Worm (Caenorhabditis elegans) whole organism, young adult: ENCODE data around the gene F47G3.1.
A peak's percentile ranks its signal among the peaks of the same experiment; 100 is the strongest.

Experiments
- B0035.1 ChIP-seq: sonication (generic microtip); optimal IDR thresholded peaks from 2 replicates; lab custom pipeline; 2016; ENCODE audit warnings: missing genetic modification characterization, mild to moderate bottlenecking, missing compliant biosample characterization, missing genotype, missing genetic modification reagents
- B0261.1 ChIP-seq: sonication (generic microtip); optimal IDR thresholded peaks from 2 replicates; lab custom pipeline; 2016; ENCODE audit warnings: mild to moderate bottlenecking, missing genetic modification characterization, moderate library complexity, missing compliant biosample characterization
- C06A6.2 ChIP-seq: fragments of 200-800 bp; sonication (Bioruptor generic); conservative IDR thresholded peaks from 2 replicates; pipeline ENCODE4 v1.3.6; 2022; ENCODE audit warnings: missing genetic modification characterization, missing compliant biosample characterization
- F10E7.11 ChIP-seq: sonication (generic microtip); optimal IDR thresholded peaks from 2 replicates; lab custom pipeline; 2017; ENCODE audit warnings: mild to moderate bottlenecking, missing genetic modification characterization, moderate library complexity, missing compliant biosample characterization
- F33H1.4 ChIP-seq: fragments of 200-800 bp; sonication (Bioruptor generic); IDR thresholded peaks from 2 replicates; pipeline ENCODE4 v1.3.6; 2022; ENCODE audit warnings: missing genetic modification reagents, missing genetic modification characterization, missing compliant biosample characterization
- T07F8.4 ChIP-seq: sonication (generic microtip); optimal IDR thresholded peaks from 2 replicates; lab custom pipeline; 2016; ENCODE audit warnings: mild to moderate bottlenecking, missing genetic modification characterization, moderate library complexity, missing compliant biosample characterization
- T26A5.8 ChIP-seq: sonication (generic microtip); optimal IDR thresholded peaks from 2 replicates; lab custom pipeline; 2016; ENCODE audit warnings: missing genetic modification characterization, missing compliant biosample characterization
- Y53F4B.3 ChIP-seq: fragments of 200-800 bp; sonication (Bioruptor generic); IDR thresholded peaks from 2 replicates; pipeline ENCODE4 v1.3.6; 2022; ENCODE audit warnings: missing genetic modification reagents, missing genetic modification characterization, missing compliant biosample characterization
- Y56A3A.18 ChIP-seq: fragments of 200-800 bp; sonication (Bioruptor generic); IDR thresholded peaks from 2 replicates; pipeline ENCODE4 v1.3.6; 2022; ENCODE audit warnings: missing genetic modification reagents, missing genetic modification characterization, missing compliant biosample characterization
- ZK185.1 ChIP-seq: sonication (generic microtip); optimal IDR thresholded peaks from 2 replicates; lab custom pipeline; 2016; ENCODE audit warnings: mild to moderate bottlenecking, missing genetic modification characterization, missing compliant biosample characterization; ENCODE audit not compliant: poor library complexity, severe bottlenecking
- akir-1 ChIP-seq: fragments of 200-800 bp; sonication (Bioruptor generic); optimal IDR thresholded peaks from 2 replicates; lab custom pipeline; 2018; ENCODE audit warnings: mild to moderate bottlenecking, missing genetic modification characterization, moderate library complexity, missing compliant biosample characterization
- aptf-3 ChIP-seq: fragments of 200-800 bp; sonication (Bioruptor generic); IDR thresholded peaks from 2 replicates; pipeline ENCODE4 v1.3.6; 2022; ENCODE audit warnings: missing genetic modification characterization, missing compliant biosample characterization
- athp-1 ChIP-seq: sonication (generic microtip); optimal IDR thresholded peaks from 2 replicates; lab custom pipeline; 2017; ENCODE audit warnings: mild to moderate bottlenecking, missing genetic modification characterization, missing compliant biosample characterization
- attf-3 ChIP-seq: fragments of 200-800 bp; sonication (Bioruptor generic); conservative IDR thresholded peaks from 2 replicates; pipeline ENCODE4 v1.3.6; 2022; ENCODE audit warnings: missing genetic modification reagents, missing genetic modification characterization, missing compliant biosample characterization
- attf-5 ChIP-seq: fragments of 200-800 bp; sonication (Bioruptor generic); optimal IDR thresholded peaks from 2 replicates; lab custom pipeline; 2018; ENCODE audit warnings: mild to moderate bottlenecking, missing genetic modification characterization, missing compliant biosample characterization
- attf-6 ChIP-seq: fragments of 200-800 bp; sonication (Bioruptor generic); IDR thresholded peaks from 2 replicates; pipeline ENCODE4 v1.3.6; 2022; ENCODE audit warnings: missing genetic modification reagents, missing genetic modification characterization, missing compliant biosample characterization
- bed-1 ChIP-seq: fragments of 200-800 bp; sonication (Bioruptor generic); IDR thresholded peaks from 2 replicates; pipeline ENCODE4 v1.3.6; 2022; ENCODE audit warnings: missing genetic modification reagents, missing genetic modification characterization, missing compliant biosample characterization
- bed-2 ChIP-seq: fragments of 200-800 bp; sonication (Bioruptor generic); IDR thresholded peaks from 2 replicates; pipeline ENCODE4 v1.3.6; 2022; ENCODE audit warnings: missing genetic modification reagents, missing genetic modification characterization, missing compliant biosample characterization
- ccch-3 ChIP-seq: fragments of 200-800 bp; sonication (Bioruptor generic); optimal IDR thresholded peaks from 2 replicates; lab custom pipeline; 2018; ENCODE audit warnings: mild to moderate bottlenecking, missing genetic modification characterization, missing compliant biosample characterization
- ceh-100 ChIP-seq: fragments of 200-800 bp; sonication (Bioruptor generic); IDR thresholded peaks from 2 replicates; pipeline ENCODE4 v1.3.6; 2022; ENCODE audit warnings: missing genetic modification reagents, missing genetic modification characterization, missing compliant biosample characterization
- ceh-27 ChIP-seq: fragments of 200-800 bp; sonication (Bioruptor generic); optimal IDR thresholded peaks from 2 replicates; lab custom pipeline; 2018; ENCODE audit warnings: mild to moderate bottlenecking, missing genetic modification characterization, moderate library complexity, missing compliant biosample characterization
- ceh-79 ChIP-seq: sonication (generic microtip); optimal IDR thresholded peaks from 2 replicates; lab custom pipeline; 2017; ENCODE audit warnings: mild to moderate bottlenecking, missing genetic modification characterization, missing compliant biosample characterization
- die-1 ChIP-seq: sonication (generic microtip); optimal IDR thresholded peaks from 2 replicates; lab custom pipeline; 2016; ENCODE audit warnings: missing genotype, mild to moderate bottlenecking, missing genetic modification characterization, missing compliant biosample characterization
- dpff-1 ChIP-seq: sonication (generic microtip); optimal IDR thresholded peaks from 2 replicates; lab custom pipeline; 2017; ENCODE audit warnings: mild to moderate bottlenecking, missing genetic modification characterization, missing compliant biosample characterization
- dpl-1 ChIP-seq: fragments of 150-350 bp; optimal IDR thresholded peaks from 2 replicates; lab custom pipeline; 2014; ENCODE audit warnings: missing biosample characterization, missing genetic modification reagents, missing genetic modification characterization
- egrh-3 ChIP-seq: fragments of 200-800 bp; sonication (Bioruptor generic); IDR thresholded peaks from 2 replicates; pipeline ENCODE4 v1.3.6; 2022; ENCODE audit warnings: missing genetic modification reagents, missing genetic modification characterization, missing compliant biosample characterization
- him-1 ChIP-seq: sonication (generic microtip); optimal IDR thresholded peaks from 2 replicates; lab custom pipeline; 2016; ENCODE audit warnings: missing genotype, missing genetic modification reagents, missing genetic modification characterization, missing compliant biosample characterization
- hrde-1 ChIP-seq: sonication (generic microtip); optimal IDR thresholded peaks from 2 replicates; lab custom pipeline; 2016; ENCODE audit warnings: missing genetic modification characterization, mild to moderate bottlenecking, missing compliant biosample characterization, moderate library complexity, missing genotype, missing genetic modification reagents, borderline replicate concordance
- lin-26 ChIP-seq: fragments of 200-800 bp; sonication (Bioruptor generic); IDR thresholded peaks from 2 replicates; pipeline ENCODE4 v1.3.6; 2022; ENCODE audit warnings: missing genetic modification reagents, missing genetic modification characterization, missing compliant biosample characterization
- lin-40 ChIP-seq: sonication (generic microtip); optimal IDR thresholded peaks from 2 replicates; lab custom pipeline; 2016; ENCODE audit warnings: missing genetic modification characterization, mild to moderate bottlenecking, missing compliant biosample characterization, missing genotype, missing genetic modification reagents
- lir-1 ChIP-seq: fragments of 200-800 bp; sonication (Bioruptor generic); conservative IDR thresholded peaks from 2 replicates; pipeline ENCODE4 v1.3.6; 2022; ENCODE audit warnings: missing genetic modification reagents, missing genetic modification characterization, missing compliant biosample characterization
- mcd-1 ChIP-seq: fragments of 200-800 bp; sonication (Bioruptor generic); IDR thresholded peaks from 2 replicates; pipeline ENCODE4 v1.3.6; 2022; ENCODE audit warnings: missing genetic modification reagents, missing genetic modification characterization, missing compliant biosample characterization
- nhr-80 ChIP-seq: sonication (generic microtip); optimal IDR thresholded peaks from 2 replicates; lab custom pipeline; 2016; ENCODE audit warnings: missing genetic modification characterization, missing compliant biosample characterization
- pbrm-1 ChIP-seq: fragments of 200-800 bp; sonication (Bioruptor generic); IDR thresholded peaks from 2 replicates; pipeline ENCODE4 v1.3.6; 2022; ENCODE audit warnings: missing genetic modification reagents, missing genetic modification characterization, missing compliant biosample characterization
- repo-1 ChIP-seq: sonication (generic microtip); optimal IDR thresholded peaks from 2 replicates; lab custom pipeline; 2017; ENCODE audit warnings: mild to moderate bottlenecking, missing genetic modification characterization, missing compliant biosample characterization
- rpc-1 ChIP-seq, 2 experiments: fragments of 150-350 bp in 1 of 2; sonication (generic microtip) in 1 of 2; optimal IDR thresholded peaks; 2 replicates each; lab custom pipeline; 2014 to 2018; ENCODE audit warnings: missing biosample characterization in 1 of 2, missing genetic modification characterization in 1 of 2, missing genetic modification reagents in 1 of 2, missing genotype in 1 of 2
- snpc-1.3 ChIP-seq: sonication (generic microtip); optimal IDR thresholded peaks from 2 replicates; lab custom pipeline; 2017; ENCODE audit warnings: missing genetic modification characterization, mild to moderate bottlenecking, missing compliant biosample characterization, antibody characterized with exemption, moderate library complexity, missing genotype, missing genetic modification reagents; ENCODE audit not compliant: insufficient read depth
- snpc-3.4 ChIP-seq: sonication (generic microtip); optimal IDR thresholded peaks from 2 replicates; lab custom pipeline; 2017; ENCODE audit warnings: missing genetic modification characterization, mild to moderate bottlenecking, missing compliant biosample characterization, antibody characterized with exemption, moderate library complexity, missing genotype, missing genetic modification reagents
- unc-130 ChIP-seq: sonication (generic microtip); optimal IDR thresholded peaks from 2 replicates; lab custom pipeline; 2016; ENCODE audit warnings: missing genetic modification reagents, missing genetic modification characterization, missing compliant biosample characterization
- unc-62 ChIP-seq: fragments of 150-350 bp; optimal IDR thresholded peaks from 2 replicates; lab custom pipeline; 2014; ENCODE audit warnings: missing biosample characterization, missing genetic modification reagents, missing genetic modification characterization
- zfh-2 ChIP-seq: fragments of 200-800 bp; sonication (Bioruptor generic); conservative IDR thresholded peaks from 2 replicates; pipeline ENCODE4 v1.3.6; 2022; ENCODE audit warnings: missing genetic modification reagents, missing genetic modification characterization, missing compliant biosample characterization
- zim-3 ChIP-seq: sonication (generic microtip); optimal IDR thresholded peaks from 2 replicates; lab custom pipeline; 2017; ENCODE audit warnings: mild to moderate bottlenecking, missing genetic modification characterization, moderate library complexity, missing compliant biosample characterization
- ztf-18 ChIP-seq: sonication (generic microtip); optimal IDR thresholded peaks from 2 replicates; lab custom pipeline; 2016; ENCODE audit warnings: missing genotype, mild to moderate bottlenecking, missing genetic modification characterization, missing compliant biosample characterization
- ztf-22 ChIP-seq: fragments of 200-800 bp; sonication (Bioruptor generic); optimal IDR thresholded peaks from 2 replicates; lab custom pipeline; 2018; ENCODE audit warnings: mild to moderate bottlenecking, missing genetic modification characterization, moderate library complexity, missing compliant biosample characterization
- ztf-26 ChIP-seq: sonication (generic microtip); optimal IDR thresholded peaks from 2 replicates; lab custom pipeline; 2017; ENCODE audit warnings: missing genetic modification characterization, missing compliant biosample characterization
- ztf-6 ChIP-seq: fragments of 200-800 bp; sonication (Bioruptor generic); IDR thresholded peaks from 2 replicates; pipeline ENCODE4 v1.3.6; 2022; ENCODE audit warnings: missing genetic modification reagents, missing genetic modification characterization, missing compliant biosample characterization

F47G3.1 gene

DNA sequence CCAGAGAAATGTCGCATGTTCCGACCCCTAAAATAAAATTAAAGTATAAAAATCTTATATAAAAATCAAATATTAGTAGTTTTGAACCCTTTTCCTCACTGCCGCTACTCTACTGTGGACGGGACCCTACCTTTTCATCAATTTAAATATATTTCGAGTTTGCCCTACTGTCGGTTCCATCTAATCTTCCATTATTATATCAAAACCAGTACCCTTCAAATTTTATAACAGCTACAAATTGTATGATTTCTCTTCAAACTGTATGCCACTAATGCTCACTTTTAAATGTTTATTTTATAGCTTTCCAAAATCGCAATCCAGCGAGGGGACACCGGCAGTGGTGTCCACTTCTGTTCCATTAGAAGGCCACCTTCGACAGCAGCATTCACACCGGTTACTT lies 9.4 kb downstream of the F47G3.1 start, which contains the start of gene C43H6.6:
Gene C43H6.6, plus strand, starts transcription at position 301 of the 400 bp plus-strand sequence.
- TF ChIP-seq lin-40 (tag; lab: Kevin White, UChicago) = no peak
- TF ChIP-seq T07F8.4 (tag; lab: Kevin White, UChicago) = no peak
- TF ChIP-seq attf-5 = no peak
- TF ChIP-seq zim-3 (tag; lab: Kevin White, UChicago) = no peak
- TF ChIP-seq unc-130 (GFP tag; lab: Kevin White, UChicago) = no peak
- TF ChIP-seq ztf-22 (GFP tag; lab: Kevin White, UChicago) = no peak
- no peak for TF ChIP-seq die-1 (tag; lab: Kevin White, UChicago)
- no peak for TF ChIP-seq snpc-3.4 (tag; lab: Kevin White, UChicago)
- TF ChIP-seq ztf-26 (tag; lab: Kevin White, UChicago) = no peak
- TF ChIP-seq hrde-1 (tag; lab: Kevin White, UChicago) = no peak
- TF ChIP-seq lir-1 (GFP tag; lab: Robert Waterston, UW) = no peak
- TF ChIP-seq zfh-2 (GFP tag; lab: Robert Waterston, UW) = no peak
- TF ChIP-seq akir-1 (GFP tag; lab: Kevin White, UChicago) = no peak
- no peak for TF ChIP-seq ceh-79 (tag; lab: Kevin White, UChicago)
- TF ChIP-seq lin-26 (GFP tag; lab: Robert Waterston, UW) = no peak
- TF ChIP-seq ceh-27 (GFP tag; lab: Kevin White, UChicago) = no peak

DNA sequence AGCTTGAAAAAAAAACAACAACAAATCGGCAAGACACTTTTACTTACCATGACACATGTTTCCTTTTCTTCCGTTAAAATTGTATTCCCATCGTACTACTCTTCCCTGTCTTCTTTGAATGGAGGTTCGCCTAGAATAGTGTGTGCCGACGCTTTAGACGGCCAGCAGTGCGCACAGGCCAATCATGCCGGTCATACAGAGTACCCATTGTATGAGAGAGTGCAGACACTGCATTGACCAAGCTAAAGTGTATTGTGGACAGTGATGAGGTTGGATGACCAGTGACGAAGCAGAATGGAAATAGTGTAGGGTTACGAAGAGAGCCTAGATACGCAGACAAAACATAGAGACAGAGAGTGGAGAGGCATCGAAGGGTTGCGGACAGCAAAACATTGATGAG lies 16.3 kb downstream of the F47G3.1 start, which contains the start of gene dhhc-9:
Gene dhhc-9, minus strand, starts transcription at position 154 of the 400 bp plus-strand sequence.
- TF ChIP-seq zim-3 (tag; lab: Kevin White, UChicago) = no peak
- TF ChIP-seq bed-2 (GFP tag; lab: Robert Waterston, UW) = no peak
- TF ChIP-seq aptf-3 (GFP tag; lab: Robert Waterston, UW) = no peak
- no peak for TF ChIP-seq ztf-18 (tag; lab: Kevin White, UChicago)
- TF ChIP-seq ztf-6 (GFP tag; lab: Robert Waterston, UW) = no peak
- TF ChIP-seq T26A5.8 (tag; lab: Kevin White, UChicago) = no peak
- no peak for TF ChIP-seq lin-26 (GFP tag; lab: Robert Waterston, UW)
- peak; percentile 52 for TF ChIP-seq nhr-80
- no peak for TF ChIP-seq T07F8.4 (tag; lab: Kevin White, UChicago)
- 0 out of 2 replicates have a peak, but pooled peaks have one; percentile 70 for TF ChIP-seq Y56A3A.18
- TF ChIP-seq bed-1 = no peak
- TF ChIP-seq F33H1.4 (GFP tag; lab: Robert Waterston, UW) = no peak
- no peak for TF ChIP-seq snpc-1.3 (tag; lab: Kevin White, UChicago)
- TF ChIP-seq lin-40 (tag; lab: Kevin White, UChicago) = peak; percentile 66
- TF ChIP-seq B0035.1 = no peak
- no peak for TF ChIP-seq repo-1
- no peak for TF ChIP-seq attf-3
- TF ChIP-seq ztf-26 (tag; lab: Kevin White, UChicago) = no peak
- no peak for TF ChIP-seq mcd-1 (GFP tag; lab: Robert Waterston, UW)
- TF ChIP-seq him-1 (tag; lab: Kevin White, UChicago) = no peak
- TF ChIP-seq ceh-100 (GFP tag; lab: Robert Waterston, UW) = no peak
- no peak for TF ChIP-seq unc-130 (GFP tag; lab: Kevin White, UChicago)
- TF ChIP-seq F10E7.11 (tag; lab: Kevin White, UChicago) = no peak
- no peak for TF ChIP-seq B0261.1
- no peak for TF ChIP-seq ccch-3 (GFP tag; lab: Kevin White, UChicago)
- no peak for TF ChIP-seq rpc-1 (optimal IDR thresholded peaks at IDR 0.05; lab: Kevin White, UChicago)
- TF ChIP-seq rpc-1 (tag; optimal IDR thresholded peaks at IDR 0.05; lab: Kevin White, UChicago) = no peak
- no peak for TF ChIP-seq unc-62 (GFP tag; lab: Kevin White, UChicago)
- TF ChIP-seq dpl-1 = no peak
- TF ChIP-seq C06A6.2 (GFP tag; lab: Robert Waterston, UW) = peak; percentile 19; the same call in 1 of the 2 replicates
- TF ChIP-seq athp-1 (tag; lab: Kevin White, UChicago) = no peak
- no peak for TF ChIP-seq pbrm-1 (GFP tag; lab: Robert Waterston, UW)
- no peak for TF ChIP-seq dpff-1 (tag; lab: Kevin White, UChicago)
- no peak for TF ChIP-seq Y53F4B.3 (GFP tag; lab: Robert Waterston, UW)
- no peak for TF ChIP-seq attf-6 (GFP tag; lab: Robert Waterston, UW)
- peak; percentile 33 for TF ChIP-seq ZK185.1 (tag; lab: Kevin White, UChicago)
- no peak for TF ChIP-seq zfh-2 (GFP tag; lab: Robert Waterston, UW)
- no peak for TF ChIP-seq egrh-3
